Worm (Caenorhabditis elegans): ENCODE data around the gene H14E04.3.

Gene H14E04.3

DNA sequence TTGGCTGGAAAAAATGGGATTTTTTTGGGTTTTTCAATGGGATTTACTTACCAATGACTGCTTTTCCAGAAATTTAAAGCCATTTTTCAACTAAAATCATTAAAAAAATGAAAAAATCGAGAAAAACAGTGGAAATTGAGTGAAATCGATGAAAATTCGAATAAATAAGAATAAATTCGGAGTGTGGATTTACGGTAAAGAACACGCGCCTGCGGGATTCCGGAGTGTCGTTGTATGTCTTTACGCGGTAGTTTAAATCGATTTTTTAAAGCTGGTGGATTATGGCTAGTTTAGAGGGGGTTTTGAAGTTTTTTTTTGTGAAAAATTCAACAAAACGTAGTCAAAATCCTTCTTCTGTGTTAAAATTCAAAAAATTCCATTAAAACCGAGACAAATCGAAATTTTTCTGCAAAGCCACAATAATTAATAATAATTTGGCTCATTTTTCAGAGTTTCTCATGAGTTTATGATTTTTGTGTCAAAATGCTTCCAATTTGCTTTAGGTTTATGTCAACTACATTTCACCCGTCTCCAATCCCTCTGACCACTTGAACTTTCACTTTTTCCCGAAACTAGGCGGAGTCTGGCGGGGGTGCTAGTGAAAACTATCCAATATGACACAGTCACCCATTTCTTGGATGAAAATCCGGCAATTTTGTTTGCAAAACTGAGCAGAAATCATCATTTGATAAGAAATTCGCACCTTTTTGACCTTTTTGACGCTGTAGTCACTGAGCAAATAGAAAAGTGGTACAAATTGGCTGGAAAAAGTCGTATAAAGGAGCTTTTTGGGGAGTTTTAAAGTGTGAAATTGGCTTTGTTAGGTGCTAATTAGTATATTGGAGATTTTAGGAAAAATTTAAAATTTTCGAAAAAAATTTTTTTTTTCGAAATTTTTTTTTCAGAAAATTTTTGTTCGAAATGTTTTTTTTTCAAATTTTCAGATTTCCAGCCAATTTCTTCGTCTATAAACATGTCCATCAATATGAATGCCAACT, 15.0 kb upstream of the H14E04.3 start, which contains the start of the genes cic-1 and strm-1 (continued):
- TF ChIP-seq ama-1 (optimal IDR thresholded peaks at IDR 0.05) = no peak
- peak; percentile 14 for TF ChIP-seq nhr-129 (tag; optimal IDR thresholded peaks at IDR 0.05)
- TF ChIP-seq mab-5 (tag; optimal IDR thresholded peaks at IDR 0.05) = peak; percentile 10
- TF ChIP-seq C34F6.9 (tag; optimal IDR thresholded peaks at IDR 0.05) = peak; percentile 63
- TF ChIP-seq crh-2 (tag; optimal IDR thresholded peaks at IDR 0.05) = peak; percentile 59

- TF ChIP-seq nhr-10 (tag; optimal IDR thresholded peaks at IDR 0.05) (no peak), unc-62 (GFP tag; optimal IDR thresholded peaks at IDR 0.05) (no peak), ceh-82 (tag; optimal IDR thresholded peaks at IDR 0.05) (no peak), elt-1 (tag; optimal IDR thresholded peaks at IDR 0.05) (no peak), lsy-2 (tag; optimal IDR thresholded peaks at IDR 0.05) (peak in 1 of 2 experiments; percentile 61), C34F6.9 (tag; optimal IDR thresholded peaks at IDR 0.05) (no peak), lin-13 (GFP tag; optimal IDR thresholded peaks at IDR 0.05) (peak; percentile 6)
Measured at ce11 chrIII:2393666-2394154, 7.3 kb upstream of the H14E04.3 start.

- no peak for TF ChIP-seq gmeb-1 (tag; optimal IDR thresholded peaks at IDR 0.05)
- TF ChIP-seq egl-27 (tag; optimal IDR thresholded peaks at IDR 0.05) = peak; percentile 5
Measured at ce11 chrIII:2391704-2392103, 5.3 kb upstream of the H14E04.3 start.

DNA sequence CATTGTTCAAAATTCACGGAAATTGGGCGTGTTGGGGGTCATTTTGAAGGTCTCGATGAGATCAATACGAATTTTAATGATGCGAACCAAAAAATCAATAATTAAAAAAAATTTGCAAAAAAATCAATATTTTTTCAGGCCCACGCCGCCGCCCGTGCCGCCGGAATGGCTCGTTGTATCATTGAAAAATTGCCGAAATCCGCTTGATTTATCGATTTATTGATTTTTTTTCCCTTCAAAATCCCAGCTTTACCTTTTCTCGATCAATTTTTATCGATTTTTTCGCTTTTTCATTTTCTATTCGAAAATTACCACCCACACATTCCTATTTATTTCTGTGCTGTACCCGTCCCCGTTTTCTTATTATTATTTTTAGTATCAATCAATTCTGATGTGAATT, 2.0 kb downstream of the H14E04.3 start:
- TF ChIP-seq ztf-1 (GFP tag; conservative IDR thresholded peaks at IDR 0.05) (no peak), ZK546.5 (tag; optimal IDR thresholded peaks at IDR 0.05) (no peak), nhr-237 (tag; optimal IDR thresholded peaks at IDR 0.05) (no peak), mdl-1 (tag; optimal IDR thresholded peaks at IDR 0.05) (no peak), ztf-4 (tag; optimal IDR thresholded peaks at IDR 0.05) (no peak), R02D3.7 (tag; optimal IDR thresholded peaks at IDR 0.05) (no peak), alr-1 (tag; optimal IDR thresholded peaks at IDR 0.05) (no peak), elt-3 (tag; optimal IDR thresholded peaks at IDR 0.05) (no peak), gmeb-1 (tag; optimal IDR thresholded peaks at IDR 0.05) (no peak), crh-2 (tag; optimal IDR thresholded peaks at IDR 0.05) (no peak), nhr-129 (tag; optimal IDR thresholded peaks at IDR 0.05) (no peak)

DNA sequence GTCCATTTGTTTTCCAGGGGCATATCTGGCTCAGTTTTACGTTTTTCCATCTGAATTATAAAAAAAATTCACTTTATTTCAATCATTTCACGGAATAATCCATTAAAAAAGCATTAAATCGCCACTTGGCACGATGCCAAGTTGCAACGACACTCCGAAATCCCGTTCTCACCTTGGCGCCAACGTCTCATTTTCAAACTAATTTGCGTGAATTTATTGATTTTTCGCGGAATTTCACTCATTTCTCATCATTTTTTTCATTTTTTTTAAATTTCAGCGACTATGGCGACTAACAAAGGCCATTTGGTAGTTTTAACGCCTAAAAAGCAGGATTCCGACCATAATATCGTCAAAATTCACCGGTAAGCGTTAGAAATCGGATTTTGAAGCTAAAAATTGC, 10.5 kb downstream of the H14E04.3 start, which contains the start of gene H14E04.2:
Gene H14E04.2 (plus strand): TSS at position 276 of the 400 bp plus-strand sequence.
- TF ChIP-seq nhr-11 (tag; optimal IDR thresholded peaks at IDR 0.05) = no peak
- TF ChIP-seq lin-11 (tag; optimal IDR thresholded peaks at IDR 0.05) = peak; percentile 55
- TF ChIP-seq egl-27 (tag; optimal IDR thresholded peaks at IDR 0.05) = no peak
- TF ChIP-seq lin-39 (tag; optimal IDR thresholded peaks at IDR 0.05) = no peak
- TF ChIP-seq unc-62 (GFP tag; optimal IDR thresholded peaks at IDR 0.05) = no peak
- TF ChIP-seq mbf-1 (tag; optimal IDR thresholded peaks at IDR 0.05) = no peak
- peak; percentile 47 for TF ChIP-seq blmp-1 (tag; optimal IDR thresholded peaks at IDR 0.05; ENCODE audit: insufficient read depth)
- TF ChIP-seq sma-3 (GFP tag; optimal IDR thresholded peaks at IDR 0.05) = peak; percentile 84
- TF ChIP-seq nhr-23 (tag; optimal IDR thresholded peaks at IDR 0.05) = no peak
- TF ChIP-seq nhr-237 (tag; optimal IDR thresholded peaks at IDR 0.05) = no peak
- TF ChIP-seq lsy-2 (tag; optimal IDR thresholded peaks at IDR 0.05) = peak; percentile 80 to 87
- no peak for TF ChIP-seq ztf-11 (tag; optimal IDR thresholded peaks at IDR 0.05)
- peak; percentile 34 for TF ChIP-seq mab-5 (tag; optimal IDR thresholded peaks at IDR 0.05)
- no peak for TF ChIP-seq alr-1 (tag; optimal IDR thresholded peaks at IDR 0.05)
- peak; percentile 63 for TF ChIP-seq snpc-4 (tag; optimal IDR thresholded peaks at IDR 0.05)
- TF ChIP-seq R02D3.7 (tag; optimal IDR thresholded peaks at IDR 0.05) = peak; percentile 25
- TF ChIP-seq nhr-12 (tag; optimal IDR thresholded peaks at IDR 0.05) = no peak
- TF ChIP-seq crh-2 (tag; optimal IDR thresholded peaks at IDR 0.05) = peak; percentile 87
- peak; percentile 93 for TF ChIP-seq gmeb-1 (tag; optimal IDR thresholded peaks at IDR 0.05)
- peak; percentile 86 for TF ChIP-seq C34F6.9 (tag; optimal IDR thresholded peaks at IDR 0.05)
- TF ChIP-seq sma-9 (GFP tag; optimal IDR thresholded peaks at IDR 0.05) = no peak
- TF ChIP-seq sma-9 (tag; optimal IDR thresholded peaks at IDR 0.05) = no peak
- peak; percentile 82 for TF ChIP-seq lin-13 (GFP tag; optimal IDR thresholded peaks at IDR 0.05)
- peak; percentile 13 for TF ChIP-seq ama-1 (optimal IDR thresholded peaks at IDR 0.05)
- TF ChIP-seq ztf-1 (GFP tag; conservative IDR thresholded peaks at IDR 0.05) = no peak
- no peak for TF ChIP-seq skn-1 (tag; optimal IDR thresholded peaks at IDR 0.05)
- TF ChIP-seq unc-55 (GFP tag; optimal IDR thresholded peaks at IDR 0.05) = peak; percentile 87
- peak; percentile 56 for TF ChIP-seq nhr-6 (tag; optimal IDR thresholded peaks at IDR 0.05)
- TF ChIP-seq ceh-82 (tag; optimal IDR thresholded peaks at IDR 0.05) = no peak
- peak; percentile 74 for TF ChIP-seq ceh-16 (tag; optimal IDR thresholded peaks at IDR 0.05)
- TF ChIP-seq F13H6.1 (tag; optimal IDR thresholded peaks at IDR 0.05) = peak; percentile 66
- no peak for TF ChIP-seq ZK546.5 (tag; optimal IDR thresholded peaks at IDR 0.05)
- peak; percentile 82 for TF ChIP-seq nhr-21 (tag; optimal IDR thresholded peaks at IDR 0.05)
- TF ChIP-seq fos-1 (tag; optimal IDR thresholded peaks at IDR 0.05) = peak; percentile 46
- TF ChIP-seq elt-1 (tag; optimal IDR thresholded peaks at IDR 0.05) = no peak
- peak; percentile 74 for TF ChIP-seq sem-4 (tag; optimal IDR thresholded peaks at IDR 0.05)

All from whole organism, L2 larva.